Worm (Caenorhabditis elegans) whole organism, midembryonic: Measurements from ENCODE around the gene unc-103.

Experiments used
- T22C8.4 ChIP-seq: fragments of 200-800 bp; sonication (Bioruptor generic); IDR thresholded peaks from 2 replicates; pipeline ENCODE4 v1.3.6; 2022; ENCODE audit warnings: missing genetic modification characterization, missing compliant biosample characterization
- cog-1 ChIP-seq: sonication (generic microtip); optimal IDR thresholded peaks from 2 replicates; lab custom pipeline; 2016; ENCODE audit warnings: missing genetic modification characterization, missing compliant biosample characterization
- flt-1 ChIP-seq: fragments of 200-800 bp; sonication (Bioruptor generic); IDR thresholded peaks from 2 replicates; pipeline ENCODE4 v1.3.6; 2022; ENCODE audit warnings: missing genetic modification characterization, missing compliant biosample characterization
- klf-2 ChIP-seq: fragments of 200-800 bp; sonication (Bioruptor generic); conservative IDR thresholded peaks from 2 replicates; pipeline ENCODE4 v1.3.6; 2022; ENCODE audit warnings: missing genetic modification reagents, missing genetic modification characterization, missing compliant biosample characterization
- med-1 ChIP-seq: sonication (generic microtip); optimal IDR thresholded peaks from 2 replicates; lab custom pipeline; 2017; ENCODE audit warnings: missing genetic modification characterization, mild to moderate bottlenecking, missing compliant biosample characterization, antibody characterized with exemption, missing genetic modification reagents; ENCODE audit not compliant: insufficient read depth
- ref-1 ChIP-seq: fragments of 200-800 bp; sonication (Bioruptor generic); conservative IDR thresholded peaks from 2 replicates; pipeline ENCODE4 v1.3.6; 2022; ENCODE audit warnings: missing genetic modification reagents, missing genetic modification characterization, missing compliant biosample characterization
- tab-1 ChIP-seq: fragments of 200-800 bp; sonication (Bioruptor generic); IDR thresholded peaks from 2 replicates; pipeline ENCODE4 v1.3.6; 2022; ENCODE audit warnings: missing genetic modification characterization, missing compliant biosample characterization
- ztf-23 ChIP-seq: fragments of 200-800 bp; sonication (Bioruptor generic); IDR thresholded peaks from 2 replicates; pipeline ENCODE4 v1.3.6; 2022; ENCODE audit warnings: missing genetic modification reagents, missing genetic modification characterization, missing compliant biosample characterization
- ztf-29 ChIP-seq: fragments of 200-800 bp; sonication (Bioruptor generic); IDR thresholded peaks from 2 replicates; pipeline ENCODE4 v1.3.6; 2022; ENCODE audit warnings: missing genetic modification reagents, missing genetic modification characterization, missing compliant biosample characterization

- TF ChIP-seq tab-1 (GFP tag; lab: Robert Waterston, UW) (no peak), cog-1 (no peak), ztf-23 (GFP tag; lab: Robert Waterston, UW) (no peak), flt-1 (GFP tag; lab: Robert Waterston, UW) (no peak), T22C8.4 (GFP tag; lab: Robert Waterston, UW) (no peak), ref-1 (GFP tag; lab: Robert Waterston, UW) (no peak), klf-2 (GFP tag; lab: Robert Waterston, UW) (no peak), ztf-29 (no peak), med-1 (GFP tag; lab: Kevin White, UChicago) (no peak)
Observed at ce11 chrIII:4113594-4113993, 1.6 kb upstream of the unc-103 start.
